In genomic region chrIII:3650677-3651315, ce11 we compare ENCODE assay signal across 8 worm cellular contexts.
A peak's percentile ranks its signal among the peaks of the same experiment; 100 is the strongest.
TF ChIP-seq lines count a peak whose summit lies in the region.

madf-8 (minus strand) TSS chrIII:3650832.
gsr-1 (plus strand) TSS chrIII:3650907.

TF ChIP-seq in whole organism, L1 larva, 84 proteins besides CTCF, POLR2A, EP300 and RAD21 (continues in another document):
- TF ChIP-seq dpl-1 (GFP tag; optimal IDR thresholded peaks at IDR 0.05; lab: Kevin White, UChicago) (peak; percentile 83 to 90 (median 85)), nhr-90 (tag; optimal IDR thresholded peaks at IDR 0.05; lab: Kevin White, UChicago; ENCODE audit: poor library complexity) (no peak), C04F5.9 (tag; optimal IDR thresholded peaks at IDR 0.05; lab: Kevin White, UChicago) (no peak), grh-1 (GFP tag; IDR thresholded peaks at IDR 0.05; lab: Robert Waterston, UW) (no peak), irx-1 (tag; optimal IDR thresholded peaks at IDR 0.05; lab: Kevin White, UChicago) (peak; percentile 63), pqm-1 (tag; optimal IDR thresholded peaks at IDR 0.05; lab: Kevin White, UChicago) (no peak), lin-13 (GFP tag; optimal IDR thresholded peaks at IDR 0.05; lab: Kevin White, UChicago) (no peak), ama-1 (optimal IDR thresholded peaks at IDR 0.05; lab: Kevin White, UChicago) (no peak), mab-9 (GFP tag; IDR thresholded peaks at IDR 0.05; lab: Robert Waterston, UW) (no peak), alr-1 (tag; optimal IDR thresholded peaks at IDR 0.05; lab: Kevin White, UChicago; ENCODE audit: borderline replicate concordance) (no peak), nhr-77 (tag; optimal IDR thresholded peaks at IDR 0.05; lab: Kevin White, UChicago) (no peak)

TF ChIP-seq in whole organism, L2 larva, 48 proteins besides CTCF, POLR2A, EP300 and RAD21 (continues in another document):
- TF ChIP-seq nhr-11 (tag; optimal IDR thresholded peaks at IDR 0.05; lab: Kevin White, UChicago) (no peak), C34F6.9 (tag; optimal IDR thresholded peaks at IDR 0.05; lab: Kevin White, UChicago) (peak; percentile 48), sem-4 (tag; optimal IDR thresholded peaks at IDR 0.05; lab: Kevin White, UChicago) (peak; percentile 6), nhr-12 (tag; optimal IDR thresholded peaks at IDR 0.05; lab: Kevin White, UChicago) (no peak), Y55F3AM.14 (GFP tag; optimal IDR thresholded peaks at IDR 0.05; lab: Kevin White, UChicago) (no peak), mdl-1 (tag; optimal IDR thresholded peaks at IDR 0.05; lab: Kevin White, UChicago) (no peak), nhr-237 (tag; optimal IDR thresholded peaks at IDR 0.05; lab: Kevin White, UChicago) (no peak), unc-55 (GFP tag; optimal IDR thresholded peaks at IDR 0.05; lab: Kevin White, UChicago) (peak; percentile 71), dmd-4 (tag; optimal IDR thresholded peaks at IDR 0.05; lab: Kevin White, UChicago) (no peak), crh-2 (tag; optimal IDR thresholded peaks at IDR 0.05; lab: Kevin White, UChicago) (no peak), lin-13 (GFP tag; optimal IDR thresholded peaks at IDR 0.05; lab: Kevin White, UChicago) (peak; percentile 64), lsy-2 (tag; optimal IDR thresholded peaks at IDR 0.05; lab: Kevin White, UChicago) (peak; percentile 24 to 74)

TF ChIP-seq in whole organism, L3 larva, 47 proteins besides CTCF, POLR2A, EP300 and RAD21 (continues in another document):
- TF ChIP-seq nhr-237 (tag; optimal IDR thresholded peaks at IDR 0.05; lab: Kevin White, UChicago): no peak
- no peak for TF ChIP-seq eor-1 (tag; optimal IDR thresholded peaks at IDR 0.05; lab: Kevin White, UChicago)
- no peak for TF ChIP-seq jun-1 (tag; optimal IDR thresholded peaks at IDR 0.05; lab: Kevin White, UChicago)
- TF ChIP-seq pqm-1 (tag; optimal IDR thresholded peaks at IDR 0.05; lab: Kevin White, UChicago): peak; percentile 16
- TF ChIP-seq daf-12 (tag; optimal IDR thresholded peaks at IDR 0.05; lab: Kevin White, UChicago): no peak
- TF ChIP-seq zag-1 (tag; optimal IDR thresholded peaks at IDR 0.05; lab: Kevin White, UChicago): no peak
- no peak for TF ChIP-seq snpc-4 (tag; optimal IDR thresholded peaks at IDR 0.05; lab: Kevin White, UChicago)
- TF ChIP-seq sea-2 (GFP tag; optimal IDR thresholded peaks at IDR 0.05; lab: Kevin White, UChicago): no peak
- no peak for TF ChIP-seq nhr-77 (tag; optimal IDR thresholded peaks at IDR 0.05; lab: Kevin White, UChicago)
- no peak for TF ChIP-seq ceh-9 (tag; optimal IDR thresholded peaks at IDR 0.05; lab: Kevin White, UChicago)
- TF ChIP-seq nfya-1 (tag; optimal IDR thresholded peaks at IDR 0.05; lab: Kevin White, UChicago; ENCODE audit: insufficient read depth): peak; percentile 65
- no peak for TF ChIP-seq nhr-23 (tag; optimal IDR thresholded peaks at IDR 0.05; lab: Kevin White, UChicago)

TF ChIP-seq in whole organism, L4 larva, 104 proteins besides CTCF, POLR2A, EP300 and RAD21 (continues in another document):
- TF ChIP-seq spr-1 (tag; optimal IDR thresholded peaks at IDR 0.05; lab: Kevin White, UChicago): no peak
- TF ChIP-seq nhr-28 (tag; optimal IDR thresholded peaks at IDR 0.05; lab: Kevin White, UChicago): peak; percentile 90
- no peak for TF ChIP-seq gei-8 (GFP tag; optimal IDR thresholded peaks at IDR 0.05; lab: Kevin White, UChicago)
- peak; percentile 27 for TF ChIP-seq lin-38 (GFP tag; IDR thresholded peaks at IDR 0.05; lab: Robert Waterston, UW)
- TF ChIP-seq nhr-41 (GFP tag; IDR thresholded peaks at IDR 0.05; lab: Robert Waterston, UW): no peak
- TF ChIP-seq hif-1 (tag; optimal IDR thresholded peaks at IDR 0.05; lab: Kevin White, UChicago): peak in 1 of 2 experiments; percentile 4
- no peak for TF ChIP-seq lin-29 (GFP tag; IDR thresholded peaks at IDR 0.05; lab: Robert Waterston, UW)
- peak; percentile 22 for TF ChIP-seq dve-1 (tag; optimal IDR thresholded peaks at IDR 0.05; lab: Kevin White, UChicago; ENCODE audit: insufficient read depth)
- peak in 1 of 2 experiments; percentile 26 for TF ChIP-seq lsy-2 (tag; optimal IDR thresholded peaks at IDR 0.05; lab: Kevin White, UChicago)
- TF ChIP-seq hlh-30 (tag; optimal IDR thresholded peaks at IDR 0.05; lab: Kevin White, UChicago; ENCODE audit: insufficient read depth): peak; percentile 21
- TF ChIP-seq nhr-76 (tag; optimal IDR thresholded peaks at IDR 0.05; lab: Kevin White, UChicago): no peak

TF ChIP-seq in whole organism, late embryonic, 69 proteins besides CTCF, POLR2A, EP300 and RAD21 (continues in another document):
- TF ChIP-seq hlh-6 (tag; optimal IDR thresholded peaks at IDR 0.05; lab: Kevin White, UChicago) (no peak), lin-11 (tag; optimal IDR thresholded peaks at IDR 0.05; lab: Kevin White, UChicago) (no peak), rnt-1 (tag; optimal IDR thresholded peaks at IDR 0.05; lab: Kevin White, UChicago) (peak; percentile 1), ceh-18 (tag; optimal IDR thresholded peaks at IDR 0.05; lab: Kevin White, UChicago) (peak; percentile 9), elt-2 (tag; optimal IDR thresholded peaks at IDR 0.05; lab: Kevin White, UChicago) (peak; percentile 0), hlh-30 (tag; optimal IDR thresholded peaks at IDR 0.05; lab: Kevin White, UChicago; ENCODE audit: insufficient read depth) (no peak), sox-2 (GFP tag; IDR thresholded peaks at IDR 0.05; lab: Robert Waterston, UW) (no peak), pat-9 (tag; optimal IDR thresholded peaks at IDR 0.05; lab: Kevin White, UChicago) (no peak), pqm-1 (tag; optimal IDR thresholded peaks at IDR 0.05; lab: Kevin White, UChicago) (no peak), ceh-31 (tag; optimal IDR thresholded peaks at IDR 0.05; lab: Kevin White, UChicago) (peak; percentile 42), tbx-2 (tag; optimal IDR thresholded peaks at IDR 0.05; lab: Kevin White, UChicago) (no peak), ets-4 (tag; optimal IDR thresholded peaks at IDR 0.05; lab: Kevin White, UChicago) (no peak), ceh-48 (tag; optimal IDR thresholded peaks at IDR 0.05; lab: Kevin White, UChicago) (no peak)

TF ChIP-seq in whole organism, midembryonic, 9 proteins besides CTCF, POLR2A, EP300 and RAD21:
- TF ChIP-seq cog-1 (tag; optimal IDR thresholded peaks at IDR 0.05; lab: Kevin White, UChicago) (no peak), ztf-23 (GFP tag; IDR thresholded peaks at IDR 0.05; lab: Robert Waterston, UW) (peak; percentile 68; the same call in 1 of the 2 replicates), T22C8.4 (GFP tag; IDR thresholded peaks at IDR 0.05; lab: Robert Waterston, UW) (no peak), flt-1 (GFP tag; IDR thresholded peaks at IDR 0.05; lab: Robert Waterston, UW) (no peak), tab-1 (GFP tag; IDR thresholded peaks at IDR 0.05; lab: Robert Waterston, UW) (no peak)

TF ChIP-seq in whole organism, mixed stage, embryonic, 35 proteins besides CTCF, POLR2A, EP300 and RAD21 (continues in another document):
- TF ChIP-seq nhr-2 (tag; optimal IDR thresholded peaks at IDR 0.05; lab: Kevin White, UChicago): no peak
- no peak for TF ChIP-seq nhr-76 (tag; optimal IDR thresholded peaks at IDR 0.05; lab: Kevin White, UChicago)
- TF ChIP-seq nhr-28 (tag; optimal IDR thresholded peaks at IDR 0.05; lab: Kevin White, UChicago): no peak
- no peak for TF ChIP-seq unc-39 (tag; optimal IDR thresholded peaks at IDR 0.05; lab: Kevin White, UChicago)
- no peak for TF ChIP-seq ceh-83 (GFP tag; optimal IDR thresholded peaks at IDR 0.05; lab: Kevin White, UChicago)
- peak; percentile 0 for TF ChIP-seq ces-1 (GFP tag; optimal IDR thresholded peaks at IDR 0.05; lab: Kevin White, UChicago)
- peak; percentile 36 for TF ChIP-seq sptf-1 (tag; optimal IDR thresholded peaks at IDR 0.05; lab: Kevin White, UChicago)
- TF ChIP-seq mls-2 (tag; optimal IDR thresholded peaks at IDR 0.05; lab: Kevin White, UChicago): no peak
- TF ChIP-seq flh-1 (GFP tag; optimal IDR thresholded peaks at IDR 0.05; lab: Kevin White, UChicago): no peak
- TF ChIP-seq hlh-1 (tag; optimal IDR thresholded peaks at IDR 0.05; lab: Kevin White, UChicago): peak; percentile 28
- no peak for TF ChIP-seq elt-3 (tag; optimal IDR thresholded peaks at IDR 0.05; lab: Kevin White, UChicago)
- TF ChIP-seq mep-1 (tag; optimal IDR thresholded peaks at IDR 0.05; lab: Kevin White, UChicago): peak; percentile 39
- peak; percentile 51 for TF ChIP-seq unc-120 (tag; optimal IDR thresholded peaks at IDR 0.05; lab: Kevin White, UChicago; ENCODE audit: poor library complexity, severe bottlenecking)
- no peak for TF ChIP-seq M03D4.4 (tag; optimal IDR thresholded peaks at IDR 0.05; lab: Kevin White, UChicago)
- no peak for TF ChIP-seq sem-2 (GFP tag; optimal IDR thresholded peaks at IDR 0.05; lab: Kevin White, UChicago)
- TF ChIP-seq bed-3 (GFP tag; optimal IDR thresholded peaks at IDR 0.05; lab: Kevin White, UChicago): no peak
- no peak for TF ChIP-seq tbx-8 (GFP tag; optimal IDR thresholded peaks at IDR 0.05; lab: Kevin White, UChicago)
- no peak for TF ChIP-seq zip-8 (tag; optimal IDR thresholded peaks at IDR 0.05; lab: Kevin White, UChicago)

TF ChIP-seq in whole organism, young adult, 124 proteins besides CTCF, POLR2A, EP300 and RAD21 (continues in another document):
- TF ChIP-seq madf-3 (GFP tag; IDR thresholded peaks at IDR 0.05; lab: Robert Waterston, UW) (no peak), nhr-179 (tag; optimal IDR thresholded peaks at IDR 0.05; lab: Kevin White, UChicago) (no peak), tbp1 (GFP tag; optimal IDR thresholded peaks at IDR 0.05; lab: Kevin White, UChicago) (no peak), F23B12.7 (tag; optimal IDR thresholded peaks at IDR 0.05; lab: Kevin White, UChicago; ENCODE audit: insufficient read depth) (no peak), lsl-1 (GFP tag; optimal IDR thresholded peaks at IDR 0.05; lab: Kevin White, UChicago) (peak; percentile 34), ceh-100 (GFP tag; IDR thresholded peaks at IDR 0.05; lab: Robert Waterston, UW) (peak; percentile 15; the same call in 1 of the 2 replicates), madf-6 (GFP tag; IDR thresholded peaks at IDR 0.05; lab: Robert Waterston, UW) (peak; percentile 70), dpl-1 (GFP tag; optimal IDR thresholded peaks at IDR 0.05; lab: Kevin White, UChicago) (peak; percentile 36), ceh-27 (GFP tag; optimal IDR thresholded peaks at IDR 0.05; lab: Kevin White, UChicago) (no peak), ZK185.1 (tag; optimal IDR thresholded peaks at IDR 0.05; lab: Kevin White, UChicago; ENCODE audit: poor library complexity, severe bottlenecking) (peak; percentile 17), lin-35 (GFP tag; optimal IDR thresholded peaks at IDR 0.05; lab: Kevin White, UChicago) (peak in 1 of 3 experiments; percentile 33), efl-1 (GFP tag; optimal IDR thresholded peaks at IDR 0.05; lab: Kevin White, UChicago) (peak; percentile 55), lin-54 (GFP tag; optimal IDR thresholded peaks at IDR 0.05; lab: Kevin White, UChicago) (peak; percentile 45), nfyb-1 (GFP tag; IDR thresholded peaks at IDR 0.05; lab: Robert Waterston, UW) (no peak), mcd-1 (GFP tag; IDR thresholded peaks at IDR 0.05; lab: Robert Waterston, UW) (peak; percentile 27; the same call in 1 of the 2 replicates), F33H1.4 (GFP tag; IDR thresholded peaks at IDR 0.05; lab: Robert Waterston, UW) (0 out of 2 replicates have a peak, but pooled peaks have one; percentile 12), cebp-1 (GFP tag; IDR thresholded peaks at IDR 0.05; lab: Robert Waterston, UW) (no peak), cebp-1 (tag; optimal IDR thresholded peaks at IDR 0.05; lab: Kevin White, UChicago) (peak; percentile 14), him-1 (tag; optimal IDR thresholded peaks at IDR 0.05; lab: Kevin White, UChicago) (peak; percentile 8)
